Fruit fly (Drosophila melanogaster) whole organism, wandering third instar larva: Measurements from ENCODE around the gene Ctr1B.

Experiments
- Abd-B ChIP-seq: fragments of >200 bp; optimal IDR thresholded peaks from 2 replicates; lab custom pipeline; 2017; ENCODE audit warnings: missing biosample characterization, missing genetic modification characterization
- CG32264 ChIP-seq: fragments of 200-800 bp; sonication (Bioruptor generic); optimal IDR thresholded peaks from 2 replicates; lab custom pipeline; 2016; ENCODE audit warnings: missing biosample characterization, missing genetic modification characterization
- CG9705 ChIP-seq: fragments of 200-800 bp; sonication (Bioruptor generic); optimal IDR thresholded peaks from 2 replicates; lab custom pipeline; 2018; ENCODE audit warnings: missing biosample characterization, mild to moderate bottlenecking, missing genetic modification characterization
- Hr78 ChIP-seq: fragments of >200 bp; optimal IDR thresholded peaks from 2 replicates; lab custom pipeline; 2017; ENCODE audit warnings: missing biosample characterization, missing genetic modification characterization
- Jra ChIP-seq: sonication (Bioruptor generic); optimal IDR thresholded peaks from 2 replicates; lab custom pipeline; 2016; ENCODE audit warnings: missing biosample characterization, missing genetic modification characterization
- N ChIP-seq: fragments of >200 bp; optimal IDR thresholded peaks from 2 replicates; lab custom pipeline; 2018; ENCODE audit warnings: missing biosample characterization, missing external identifiers, missing genetic modification characterization
- ey ChIP-seq: fragments of 200-800 bp; sonication (Bioruptor generic); optimal IDR thresholded peaks from 2 replicates; lab custom pipeline; 2016; ENCODE audit warnings: missing biosample characterization, missing genetic modification characterization
- h ChIP-seq: fragments of 200-800 bp; sonication (Bioruptor generic); optimal IDR thresholded peaks from 3 replicates; lab custom pipeline; 2016; ENCODE audit warnings: missing biosample characterization, mild to moderate bottlenecking, missing genetic modification characterization
- lola ChIP-seq: fragments of >200 bp; optimal IDR thresholded peaks from 2 replicates; lab custom pipeline; 2017; ENCODE audit warnings: missing biosample characterization, missing genetic modification characterization
- pan ChIP-seq: fragments of >200 bp; optimal IDR thresholded peaks from 2 replicates; lab custom pipeline; 2017
- psq ChIP-seq: fragments of 200-800 bp; sonication (Bioruptor generic); optimal IDR thresholded peaks from 3 replicates; lab custom pipeline; 2017; ENCODE audit warnings: missing biosample characterization, mild to moderate bottlenecking, missing genetic modification characterization, moderate library complexity
- tai ChIP-seq: sonication (Bioruptor generic); optimal IDR thresholded peaks from 2 replicates; lab custom pipeline; 2016; ENCODE audit warnings: missing biosample characterization, missing genetic modification characterization
- usp ChIP-seq: fragments of >200 bp; optimal IDR thresholded peaks from 2 replicates; lab custom pipeline; 2017; ENCODE audit warnings: missing biosample characterization, missing genetic modification characterization
- woc ChIP-seq: sonication (Bioruptor generic); optimal IDR thresholded peaks from 2 replicates; lab custom pipeline; 2016; ENCODE audit warnings: missing biosample characterization, mild to moderate bottlenecking, missing genetic modification characterization

- TF ChIP-seq Abd-B (GFP tag; lab: Kevin White, UChicago) (no peak), h (GFP tag; lab: Kevin White, UChicago) (no peak), tai (GFP tag; lab: Kevin White, UChicago) (no peak), lola (GFP tag; lab: Kevin White, UChicago) (no peak), Jra (GFP tag; lab: Kevin White, UChicago) (no peak), ey (GFP tag; lab: Kevin White, UChicago) (no peak), usp (no peak), woc (GFP tag; lab: Kevin White, UChicago) (no peak), pan (lab: Kevin White, UChicago) (no peak), psq (GFP tag; lab: Kevin White, UChicago) (no peak), N (GFP tag; lab: Kevin White, UChicago) (no peak), CG32264 (GFP tag; lab: Kevin White, UChicago) (no peak), Hr78 (GFP tag; lab: Kevin White, UChicago) (no peak), CG9705 (GFP tag; lab: Kevin White, UChicago) (no peak)
Observed at dm6 chr3R:8308515-8308959, 8.9 kb upstream of the Ctr1B start, which contains the start of gene tex.
